Worm (Caenorhabditis elegans): ENCODE results near the gene bckd-1A.

ce11 chrIII:13018619-13019018, 46.3 kb upstream of the bckd-1A start, which contains the start of gene col-98:
- TF ChIP-seq jun-1 (tag; optimal IDR thresholded peaks at IDR 0.05) (no peak), F16B12.6 (tag; optimal IDR thresholded peaks at IDR 0.05) (no peak), fkh-8 (tag; optimal IDR thresholded peaks at IDR 0.05) (no peak)

All from whole organism, L1 larva.